Fruit fly (Drosophila melanogaster) whole organism, pupa: ENCODE results near the gene Akr1B.
A peak's percentile ranks its signal among the peaks of the same experiment; 100 is the strongest.

Experiments
- CG8301 ChIP-seq: fragments of 200-800 bp; sonication (Bioruptor generic); optimal IDR thresholded peaks from 2 replicates; lab custom pipeline; 2018; ENCODE audit warnings: missing biosample characterization, mild to moderate bottlenecking, missing genetic modification characterization
- Ets98B ChIP-seq: fragments of 200-800 bp; sonication (Bioruptor generic); IDR thresholded peaks from 2 replicates; pipeline ENCODE4 v1.3.6; 2022; ENCODE audit warnings: missing biosample characterization, missing genetic modification characterization
- rn ChIP-seq: fragments of 200-800 bp; sonication (Bioruptor generic); IDR thresholded peaks from 2 replicates; pipeline ENCODE4 v1.3.6; 2022; ENCODE audit warnings: missing biosample characterization, missing genetic modification characterization

DNA sequence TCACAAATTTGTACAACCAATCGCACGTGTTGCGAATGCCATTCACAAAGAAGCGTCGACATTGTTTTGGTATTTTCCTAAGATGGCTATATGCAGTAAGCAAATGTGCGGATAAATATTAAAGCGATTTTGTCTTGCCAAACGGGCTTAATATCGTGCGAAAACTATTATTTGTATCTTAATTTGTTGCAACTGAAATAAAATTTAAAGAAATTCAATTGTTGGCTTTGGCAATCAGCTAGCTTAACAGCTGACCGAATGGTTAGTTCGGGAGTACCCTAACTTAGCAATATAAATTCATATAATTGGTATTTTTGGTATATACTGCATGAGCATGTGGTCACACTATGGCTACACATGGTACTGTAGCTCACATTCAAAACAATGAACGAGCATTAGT is 24.2 kb upstream of the Akr1B start, which contains the start of the genes RIOK1 and Polr3H:
- TF ChIP-seq Ets98B (GFP tag; lab: Robert Waterston, UW) (peak; percentile 60), rn (no peak), CG8301 (tag; lab: Kevin White, UChicago) (no peak)
